Fruit fly (Drosophila melanogaster): ENCODE results near the gene CG4617.

Gene CG4617

DNA sequence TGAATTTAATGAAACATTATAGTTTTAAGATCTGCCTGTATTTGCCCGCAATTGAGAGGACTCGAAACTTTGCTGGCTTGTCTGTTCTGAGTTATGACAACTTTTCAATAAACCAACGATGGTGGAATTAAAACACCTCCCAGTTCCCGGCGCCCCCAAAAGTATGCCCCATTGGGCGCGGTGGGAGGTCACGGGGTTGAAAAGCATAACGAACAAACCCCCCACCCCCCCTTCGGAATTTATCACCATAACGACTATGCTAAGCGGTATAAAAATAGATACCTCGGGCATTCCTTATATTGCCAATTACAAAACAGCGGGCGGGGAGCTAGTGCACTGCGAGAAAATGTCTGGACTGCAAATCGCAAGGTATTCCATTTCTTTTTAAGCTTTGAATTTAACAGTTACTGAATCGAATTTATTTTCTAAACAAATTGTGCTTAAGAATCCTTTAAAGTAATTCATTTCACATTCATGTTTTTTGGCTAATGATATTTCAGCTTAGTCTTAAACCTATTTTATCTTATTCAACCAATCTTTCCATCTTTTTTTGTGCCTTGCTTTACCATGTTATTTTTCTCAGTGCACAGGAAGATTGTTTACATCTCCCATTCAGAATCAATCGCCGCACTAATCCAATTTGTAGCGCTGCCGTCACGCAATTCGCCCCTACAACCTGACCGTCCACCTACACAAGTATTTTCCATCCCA is 2.8 kb downstream of the CG4617 start (continued):
- no peak for TF ChIP-seq CG14860 (GFP tag; IDR thresholded peaks at IDR 0.05; ENCODE audit: partially characterized antibody)
- peak; percentile 75 for TF ChIP-seq Atf3 (GFP tag; optimal IDR thresholded peaks at IDR 0.05)
- TF ChIP-seq bcd (GFP tag; optimal IDR thresholded peaks at IDR 0.05) = peak; percentile 76
- peak; percentile 45; the same call in 1 of the 2 replicates for TF ChIP-seq CG42726 (GFP tag; IDR thresholded peaks at IDR 0.05; ENCODE audit: partially characterized antibody)
- peak; percentile 84 for TF ChIP-seq Ptx1 (GFP tag; IDR thresholded peaks at IDR 0.05)
- peak; percentile 48 for TF ChIP-seq Side (GFP tag; optimal IDR thresholded peaks at IDR 0.05)
- peak; percentile 75 to 92 for TF ChIP-seq Hr51 (GFP tag; optimal IDR thresholded peaks at IDR 0.05)
- no peak for TF ChIP-seq CG34224 (GFP tag; IDR thresholded peaks at IDR 0.05; ENCODE audit: partially characterized antibody)
- TF ChIP-seq MESR4 (GFP tag; optimal IDR thresholded peaks at IDR 0.05) = no peak
- peak; percentile 87 for TF ChIP-seq dmrt11E (tag; optimal IDR thresholded peaks at IDR 0.05)
- no peak for TF ChIP-seq kni (GFP tag; optimal IDR thresholded peaks at IDR 0.05)
- no peak for TF ChIP-seq CG7928 (GFP tag; optimal IDR thresholded peaks at IDR 0.05)
- TF ChIP-seq Hmx (GFP tag; optimal IDR thresholded peaks at IDR 0.05) = peak; percentile 20
- peak; percentile 64 for TF ChIP-seq Spps (tag; optimal IDR thresholded peaks at IDR 0.05)
- TF ChIP-seq danr (GFP tag; IDR thresholded peaks at IDR 0.05) = peak; percentile 59; the same call in 1 of the 2 replicates
- no peak for TF ChIP-seq pzg (GFP tag; optimal IDR thresholded peaks at IDR 0.05)
- peak; percentile 63 for TF ChIP-seq wor (GFP tag; IDR thresholded peaks at IDR 0.05)
- peak in 1 of 2 experiments; percentile 87 for TF ChIP-seq Eip74EF (GFP tag; optimal IDR thresholded peaks at IDR 0.05)
- no peak for TF ChIP-seq Dad (GFP tag; optimal IDR thresholded peaks at IDR 0.05)
- peak; percentile 78 for TF ChIP-seq Med (GFP tag)
- TF ChIP-seq cas (GFP tag; IDR thresholded peaks at IDR 0.05) = no peak
- peak; percentile 72 for TF ChIP-seq H2.0 (GFP tag; IDR thresholded peaks at IDR 0.05)
- peak; percentile 67 for TF ChIP-seq Lhr (GFP tag; optimal IDR thresholded peaks at IDR 0.05)
- peak; percentile 92 for TF ChIP-seq CG30403 (GFP tag; optimal IDR thresholded peaks at IDR 0.05)
- TF ChIP-seq CG17361 (GFP tag; IDR thresholded peaks at IDR 0.05) = peak; percentile 88
- peak; percentile 42; the same call in 1 of the 2 replicates for TF ChIP-seq CG11085 (GFP tag; IDR thresholded peaks at IDR 0.05)
- TF ChIP-seq dm (GFP tag; optimal IDR thresholded peaks at IDR 0.05) = peak; percentile 79
- no peak for TF ChIP-seq vnd (GFP tag; IDR thresholded peaks at IDR 0.05; ENCODE audit: partially characterized antibody)
- no peak; the same call in 1 of the 2 replicates for TF ChIP-seq GATAe (GFP tag; conservative IDR thresholded peaks at IDR 0.05)
- peak; percentile 78 for TF ChIP-seq CG17385 (GFP tag; optimal IDR thresholded peaks at IDR 0.05)
- peak; percentile 95 for TF ChIP-seq nmo (GFP tag; optimal IDR thresholded peaks at IDR 0.05)
- no peak for TF ChIP-seq Neu2 (GFP tag; optimal IDR thresholded peaks at IDR 0.05; ENCODE audit: borderline replicate concordance)
- no peak for TF ChIP-seq da (GFP tag; optimal IDR thresholded peaks at IDR 0.05)
- peak; percentile 75; the same call in 2 of the 3 replicates for TF ChIP-seq so (GFP tag; IDR thresholded peaks at IDR 0.05)
- peak; percentile 86 for TF ChIP-seq CG11504 (tag; optimal IDR thresholded peaks at IDR 0.05)
- TF ChIP-seq chn (GFP tag; optimal IDR thresholded peaks at IDR 0.05) = peak; percentile 78
- TF ChIP-seq gcm (GFP tag; optimal IDR thresholded peaks at IDR 0.05) = peak; percentile 90
- no peak for TF ChIP-seq CG3995 (GFP tag; optimal IDR thresholded peaks at IDR 0.05)
- TF ChIP-seq Taf1 (GFP tag; IDR thresholded peaks at IDR 0.05) = peak; percentile 54
- peak; percentile 9 for TF ChIP-seq CG10654 (GFP tag; optimal IDR thresholded peaks at IDR 0.05)
- TF ChIP-seq lola (GFP tag; optimal IDR thresholded peaks at IDR 0.05) = peak in 1 of 3 experiments; percentile 90
- peak; percentile 54 for TF ChIP-seq Deaf1 (tag; optimal IDR thresholded peaks at IDR 0.05)
- peak; percentile 95 for TF ChIP-seq sens (GFP tag)
- TF ChIP-seq Six4 (GFP tag; optimal IDR thresholded peaks at IDR 0.05) = peak; percentile 49
- 0 out of 2 replicates have a peak, but pooled peaks have one; percentile 15 for TF ChIP-seq CG17612 (GFP tag; IDR thresholded peaks at IDR 0.05)
- TF ChIP-seq Dbx (GFP tag; IDR thresholded peaks at IDR 0.05) = peak; percentile 61; the same call in 2 of the 3 replicates
- TF ChIP-seq CG6765 (GFP tag; optimal IDR thresholded peaks at IDR 0.05) = peak; percentile 20
- peak; percentile 66 for TF ChIP-seq CG15696 (tag; optimal IDR thresholded peaks at IDR 0.05)

Measured in whole organism, embryonic.